Worm (Caenorhabditis elegans) whole organism, midembryonic: ENCODE data around the gene tag-322.

Experiments used
- T22C8.4 ChIP-seq: fragments of 200-800 bp; sonication (Bioruptor generic); IDR thresholded peaks from 2 replicates; pipeline ENCODE4 v1.3.6; 2022; ENCODE audit warnings: missing genetic modification characterization, missing compliant biosample characterization
- cog-1 ChIP-seq: sonication (generic microtip); optimal IDR thresholded peaks from 2 replicates; lab custom pipeline; 2016; ENCODE audit warnings: missing genetic modification characterization, missing compliant biosample characterization
- flt-1 ChIP-seq: fragments of 200-800 bp; sonication (Bioruptor generic); IDR thresholded peaks from 2 replicates; pipeline ENCODE4 v1.3.6; 2022; ENCODE audit warnings: missing genetic modification characterization, missing compliant biosample characterization
- klf-2 ChIP-seq: fragments of 200-800 bp; sonication (Bioruptor generic); conservative IDR thresholded peaks from 2 replicates; pipeline ENCODE4 v1.3.6; 2022; ENCODE audit warnings: missing genetic modification reagents, missing genetic modification characterization, missing compliant biosample characterization
- med-1 ChIP-seq: sonication (generic microtip); optimal IDR thresholded peaks from 2 replicates; lab custom pipeline; 2017; ENCODE audit warnings: missing genetic modification characterization, mild to moderate bottlenecking, missing compliant biosample characterization, antibody characterized with exemption, missing genetic modification reagents; ENCODE audit not compliant: insufficient read depth
- ref-1 ChIP-seq: fragments of 200-800 bp; sonication (Bioruptor generic); conservative IDR thresholded peaks from 2 replicates; pipeline ENCODE4 v1.3.6; 2022; ENCODE audit warnings: missing genetic modification reagents, missing genetic modification characterization, missing compliant biosample characterization
- tab-1 ChIP-seq: fragments of 200-800 bp; sonication (Bioruptor generic); IDR thresholded peaks from 2 replicates; pipeline ENCODE4 v1.3.6; 2022; ENCODE audit warnings: missing genetic modification characterization, missing compliant biosample characterization
- ztf-23 ChIP-seq: fragments of 200-800 bp; sonication (Bioruptor generic); IDR thresholded peaks from 2 replicates; pipeline ENCODE4 v1.3.6; 2022; ENCODE audit warnings: missing genetic modification reagents, missing genetic modification characterization, missing compliant biosample characterization

- TF ChIP-seq flt-1 (no peak), T22C8.4 (no peak), ztf-23 (GFP tag; lab: Robert Waterston, UW) (no peak), klf-2 (GFP tag; lab: Robert Waterston, UW) (no peak), cog-1 (tag; lab: Kevin White, UChicago) (no peak), ref-1 (no peak), med-1 (GFP tag; lab: Kevin White, UChicago) (no peak), tab-1 (GFP tag; lab: Robert Waterston, UW) (no peak)
These were observed 4.2 kb upstream of the tag-322 start, which contains the start of gene imp-3 for ce11 chrIV:7789521-7789949.
